Fruit fly (Drosophila melanogaster): Measurements from ENCODE around the gene ogre.
A peak's percentile ranks its signal among the peaks of the same experiment; 100 is the strongest.

The ogre gene

dm6 chrX:6985182-6985851 is 5.8 kb downstream of the ogre start (continued):
- no peak for TF ChIP-seq CG10543 (GFP tag; optimal IDR thresholded peaks at IDR 0.05)
- peak; percentile 10 for TF ChIP-seq CG6854 (GFP tag; optimal IDR thresholded peaks at IDR 0.05)
- TF ChIP-seq CG4282 (GFP tag; optimal IDR thresholded peaks at IDR 0.05), result no peak
- TF ChIP-seq schlank (tag; optimal IDR thresholded peaks at IDR 0.05), result no peak
- peak; percentile 12 for TF ChIP-seq exex (tag; optimal IDR thresholded peaks at IDR 0.05)
- TF ChIP-seq D19A (tag; optimal IDR thresholded peaks at IDR 0.05), result peak; percentile 92
- peak; percentile 63 for TF ChIP-seq tx (GFP tag; optimal IDR thresholded peaks at IDR 0.05)
- TF ChIP-seq CrebB (tag; optimal IDR thresholded peaks at IDR 0.05), result peak; percentile 53
- TF ChIP-seq CG5245 (GFP tag; optimal IDR thresholded peaks at IDR 0.05), result peak; percentile 76
- no peak for TF ChIP-seq ac (GFP tag; optimal IDR thresholded peaks at IDR 0.05)
- TF ChIP-seq Lpt (GFP tag; optimal IDR thresholded peaks at IDR 0.05), result no peak
- TF ChIP-seq sc (optimal IDR thresholded peaks at IDR 0.05), result no peak
- TF ChIP-seq sc (GFP tag; optimal IDR thresholded peaks at IDR 0.05), result peak; percentile 75
- no peak for TF ChIP-seq ash1 (GFP tag; optimal IDR thresholded peaks at IDR 0.05)
- peak; percentile 26 for TF ChIP-seq CG1233 (GFP tag; optimal IDR thresholded peaks at IDR 0.05)
- peak; percentile 92 for TF ChIP-seq ara (GFP tag; IDR thresholded peaks at IDR 0.05)
- TF ChIP-seq Abd-B (GFP tag; optimal IDR thresholded peaks at IDR 0.05), result peak; percentile 62
- no peak for TF ChIP-seq sima (GFP tag; optimal IDR thresholded peaks at IDR 0.05)
- TF ChIP-seq CG2875 (GFP tag; optimal IDR thresholded peaks at IDR 0.05), result peak; percentile 69
- no peak for TF ChIP-seq CG4328 (GFP tag; optimal IDR thresholded peaks at IDR 0.05)
- no peak for TF ChIP-seq yki (optimal IDR thresholded peaks at IDR 0.05)
- peak; percentile 60 for TF ChIP-seq en (GFP tag; optimal IDR thresholded peaks at IDR 0.05)
- TF ChIP-seq CG32532 (GFP tag; IDR thresholded peaks at IDR 0.05), result peak; percentile 54
- no peak for TF ChIP-seq Oaz (GFP tag; IDR thresholded peaks at IDR 0.05)
- peak; percentile 46 for TF ChIP-seq CG10274 (GFP tag; optimal IDR thresholded peaks at IDR 0.05)
- TF ChIP-seq CG4617 (GFP tag; optimal IDR thresholded peaks at IDR 0.05; ENCODE audit: borderline replicate concordance), result peak; percentile 14
- TF ChIP-seq eyg (GFP tag; optimal IDR thresholded peaks at IDR 0.05), result peak; percentile 56
- no peak for TF ChIP-seq Sin3A (optimal IDR thresholded peaks at IDR 0.05)
- peak; percentile 54; the same call in 2 of the 3 replicates for TF ChIP-seq HLH4C (GFP tag; IDR thresholded peaks at IDR 0.05; ENCODE audit: partially characterized antibody)
- TF ChIP-seq inv (GFP tag; IDR thresholded peaks at IDR 0.05; ENCODE audit: partially characterized antibody), result peak; percentile 42; the same call in 1 of the 2 replicates
- TF ChIP-seq fd3F (GFP tag; optimal IDR thresholded peaks at IDR 0.05), result no peak
- peak; percentile 83 for TF ChIP-seq croc (GFP tag; conservative IDR thresholded peaks at IDR 0.05)
- TF ChIP-seq CG7271 (tag; optimal IDR thresholded peaks at IDR 0.05), result peak; percentile 18
- no peak for TF ChIP-seq usp (GFP tag; optimal IDR thresholded peaks at IDR 0.05)
- TF ChIP-seq gcm2 (GFP tag; optimal IDR thresholded peaks at IDR 0.05), result peak; percentile 57
- peak; percentile 41 for TF ChIP-seq Ada2b (GFP tag; IDR thresholded peaks at IDR 0.05)
- TF ChIP-seq CG17568 (GFP tag; optimal IDR thresholded peaks at IDR 0.05), result peak; percentile 67
- TF ChIP-seq gsb-n (tag; optimal IDR thresholded peaks at IDR 0.05), result peak; percentile 90
- TF ChIP-seq CG12071 (GFP tag; optimal IDR thresholded peaks at IDR 0.05), result no peak
- peak; percentile 35 for TF ChIP-seq CG12299 (tag; optimal IDR thresholded peaks at IDR 0.05)
- no peak for TF ChIP-seq CG1647 (GFP tag; optimal IDR thresholded peaks at IDR 0.05)
- peak; percentile 86 for TF ChIP-seq chn (GFP tag; optimal IDR thresholded peaks at IDR 0.05)
- peak; percentile 51; the same call in 1 of the 2 replicates for TF ChIP-seq CG14667 (GFP tag; IDR thresholded peaks at IDR 0.05)
- TF ChIP-seq insv (GFP tag; optimal IDR thresholded peaks at IDR 0.05), result no peak
- TF ChIP-seq br (optimal IDR thresholded peaks at IDR 0.05), result no peak
- TF ChIP-seq CG2199 (GFP tag; IDR thresholded peaks at IDR 0.05), result no peak
- peak; percentile 33 for TF ChIP-seq abd-A (tag; optimal IDR thresholded peaks at IDR 0.05)
- peak; percentile 56; the same call in 1 of the 3 replicates for TF ChIP-seq so (GFP tag; IDR thresholded peaks at IDR 0.05)
- TF ChIP-seq CG11696 (GFP tag; IDR thresholded peaks at IDR 0.05), result no peak
- TF ChIP-seq Dp (GFP tag; optimal IDR thresholded peaks at IDR 0.05), result peak; percentile 18
- TF ChIP-seq CkIIα-i1 (GFP tag; IDR thresholded peaks at IDR 0.05), result no peak

All from whole organism, embryonic.